Worm (Caenorhabditis elegans): ENCODE results near the gene drr-2.

Gene drr-2

DNA sequence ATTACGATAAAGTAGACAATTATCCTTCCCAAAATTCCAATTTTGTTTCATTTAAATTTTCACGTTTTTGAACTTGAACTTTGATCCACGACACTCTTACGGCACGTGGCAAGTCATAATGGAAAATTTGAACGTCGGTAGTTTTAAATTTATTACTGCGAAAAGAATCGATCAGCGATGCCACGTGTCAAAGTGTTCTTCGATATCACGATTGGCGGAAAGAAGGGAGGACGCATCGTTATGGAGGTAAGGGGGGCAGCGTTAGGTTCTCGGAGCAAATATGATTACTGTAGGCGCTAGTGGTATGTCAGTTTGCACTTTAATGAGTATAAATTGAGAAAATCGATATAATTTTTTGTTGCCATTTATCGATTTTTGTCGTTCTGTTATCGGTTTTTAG, 49.2 kb upstream of the drr-2 start, which contains the start of gene cyn-2:
Gene cyn-2 (plus strand): TSS at position 114 of the 400 bp plus-strand sequence.
- no peak for TF ChIP-seq snpc-4 (tag; optimal IDR thresholded peaks at IDR 0.05)
- peak; percentile 27 for TF ChIP-seq ceh-28 (tag; optimal IDR thresholded peaks at IDR 0.05)

DNA sequence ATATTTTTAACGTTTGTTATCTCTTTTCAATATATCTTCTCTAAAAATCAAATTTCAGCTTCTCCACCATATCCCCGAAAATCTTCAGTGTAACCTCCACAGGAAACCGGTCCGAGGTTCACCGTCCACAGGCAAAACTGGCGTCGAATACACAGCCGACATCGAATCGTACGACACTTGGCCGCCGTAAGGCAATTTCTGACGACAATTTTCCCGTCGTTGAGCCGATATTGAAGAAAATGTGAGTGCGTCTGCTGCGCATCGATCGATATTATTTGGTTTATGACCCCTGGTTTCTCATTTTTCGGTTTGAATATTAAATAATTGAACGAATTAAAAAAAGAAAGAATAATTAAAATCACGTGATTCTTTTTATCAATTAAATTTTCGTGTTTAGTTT, 43.8 kb upstream of the drr-2 start, which contains the start of gene cul-2:
Gene cul-2 (plus strand): TSS at position 59 of the 400 bp plus-strand sequence.
- TF ChIP-seq nhr-25 (tag; optimal IDR thresholded peaks at IDR 0.05), result peak; percentile 38
- no peak for TF ChIP-seq nhr-12 (tag; optimal IDR thresholded peaks at IDR 0.05)
- TF ChIP-seq nfya-1 (tag; optimal IDR thresholded peaks at IDR 0.05; ENCODE audit: insufficient read depth), result peak; percentile 36
- peak; percentile 35 for TF ChIP-seq pha-4 (tag; optimal IDR thresholded peaks at IDR 0.05)
- TF ChIP-seq hmg-11 (tag; optimal IDR thresholded peaks at IDR 0.05), result peak; percentile 60
- peak; percentile 10 for TF ChIP-seq ama-1 (optimal IDR thresholded peaks at IDR 0.05)
- peak; percentile 43 for TF ChIP-seq lin-15B (tag; optimal IDR thresholded peaks at IDR 0.05)
- TF ChIP-seq fkh-2 (tag; optimal IDR thresholded peaks at IDR 0.05), result no peak
- no peak for TF ChIP-seq pqm-1 (tag; optimal IDR thresholded peaks at IDR 0.05)
- peak; percentile 18 for TF ChIP-seq lin-39 (tag; optimal IDR thresholded peaks at IDR 0.05)
- no peak for TF ChIP-seq nhr-11 (tag; optimal IDR thresholded peaks at IDR 0.05)

DNA sequence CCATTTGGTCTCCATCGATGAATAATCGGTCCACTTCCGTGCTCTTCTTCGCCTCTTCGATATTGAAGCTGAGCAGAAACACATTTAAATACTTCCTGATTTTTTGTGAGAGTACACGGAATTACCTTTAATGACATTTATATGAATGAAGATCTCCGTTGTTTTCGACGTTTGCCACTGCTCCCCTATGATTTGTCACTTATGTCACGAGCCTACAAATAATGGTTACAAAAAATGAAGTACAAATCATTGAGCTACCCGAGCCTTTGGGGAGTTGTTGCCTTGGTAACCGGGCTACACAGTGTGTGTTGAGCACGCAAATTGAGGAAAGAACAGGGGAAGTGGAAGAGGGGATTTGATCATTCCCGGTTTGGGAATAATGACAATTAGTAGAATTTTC, 42.9 kb upstream of the drr-2 start, which contains the start of gene dyf-2:
Gene dyf-2 (minus strand): TSS at position 137 of the 400 bp plus-strand sequence.
- no peak for TF ChIP-seq ceh-28 (tag; optimal IDR thresholded peaks at IDR 0.05)
- TF ChIP-seq egl-27 (tag; optimal IDR thresholded peaks at IDR 0.05), result no peak
- TF ChIP-seq lsy-12 (tag; optimal IDR thresholded peaks at IDR 0.05), result no peak

DNA sequence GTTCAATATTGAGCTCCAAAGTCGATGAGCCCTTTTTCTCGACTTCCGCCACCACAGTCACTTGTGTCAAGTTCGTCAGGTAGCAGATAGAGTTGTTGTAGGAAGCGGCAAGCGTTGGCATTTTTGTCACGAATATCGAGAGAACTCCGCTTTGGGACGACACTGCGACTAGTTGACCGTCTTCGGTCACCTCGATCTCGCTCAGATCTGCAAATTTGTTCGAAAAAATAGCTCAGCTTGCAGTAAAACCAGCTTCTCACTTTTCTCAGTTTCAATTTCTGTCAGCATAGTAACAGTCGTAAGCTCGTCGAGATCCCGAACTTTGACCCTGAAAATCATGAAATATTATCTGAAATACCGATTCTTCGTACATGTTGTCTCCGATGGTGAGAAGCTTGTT, 40.9 kb upstream of the drr-2 start:
- TF ChIP-seq skn-1 (tag; optimal IDR thresholded peaks at IDR 0.05) (no peak), pqm-1 (tag; optimal IDR thresholded peaks at IDR 0.05) (no peak), elt-2 (tag; optimal IDR thresholded peaks at IDR 0.05) (no peak), nhr-43 (tag; optimal IDR thresholded peaks at IDR 0.05; ENCODE audit: poor library complexity, severe bottlenecking) (no peak), nhr-67 (tag; optimal IDR thresholded peaks at IDR 0.05) (no peak), ceh-82 (tag; optimal IDR thresholded peaks at IDR 0.05) (no peak), fos-1 (tag; optimal IDR thresholded peaks at IDR 0.05) (no peak), mml-1 (tag; optimal IDR thresholded peaks at IDR 0.05) (no peak), mdl-1 (tag; optimal IDR thresholded peaks at IDR 0.05) (no peak)

DNA sequence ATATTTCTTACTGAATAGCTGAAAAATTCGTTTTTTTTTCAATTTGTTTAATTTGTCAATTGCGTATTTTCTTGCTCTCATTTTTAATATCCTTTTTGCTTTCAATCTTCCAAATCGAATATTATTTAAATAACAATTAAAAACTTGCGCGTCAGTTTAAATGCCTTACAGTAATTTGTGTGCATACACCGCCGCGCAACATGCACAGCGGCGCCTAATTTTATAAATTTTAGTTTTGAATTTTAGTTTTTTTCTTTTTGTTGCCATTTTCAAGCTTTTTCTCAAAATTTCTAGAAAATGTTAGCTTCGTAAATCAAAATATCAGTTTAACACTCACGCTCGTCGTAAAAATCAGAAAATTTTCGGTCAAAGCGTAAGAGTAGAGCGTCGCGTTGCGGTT, 39.9 kb upstream of the drr-2 start:
- TF ChIP-seq ceh-16 (tag; optimal IDR thresholded peaks at IDR 0.05), result no peak
- TF ChIP-seq ztf-4 (tag; optimal IDR thresholded peaks at IDR 0.05), result no peak
- no peak for TF ChIP-seq zag-1 (tag; optimal IDR thresholded peaks at IDR 0.05)
- no peak for TF ChIP-seq nhr-67 (tag; optimal IDR thresholded peaks at IDR 0.05)
- no peak for TF ChIP-seq nhr-28 (tag; optimal IDR thresholded peaks at IDR 0.05)
- no peak for TF ChIP-seq ZK546.5 (tag; optimal IDR thresholded peaks at IDR 0.05)
- no peak for TF ChIP-seq elt-1 (tag; optimal IDR thresholded peaks at IDR 0.05)
- TF ChIP-seq eor-1 (tag; optimal IDR thresholded peaks at IDR 0.05), result no peak
- TF ChIP-seq daf-12 (tag; optimal IDR thresholded peaks at IDR 0.05), result no peak

DNA sequence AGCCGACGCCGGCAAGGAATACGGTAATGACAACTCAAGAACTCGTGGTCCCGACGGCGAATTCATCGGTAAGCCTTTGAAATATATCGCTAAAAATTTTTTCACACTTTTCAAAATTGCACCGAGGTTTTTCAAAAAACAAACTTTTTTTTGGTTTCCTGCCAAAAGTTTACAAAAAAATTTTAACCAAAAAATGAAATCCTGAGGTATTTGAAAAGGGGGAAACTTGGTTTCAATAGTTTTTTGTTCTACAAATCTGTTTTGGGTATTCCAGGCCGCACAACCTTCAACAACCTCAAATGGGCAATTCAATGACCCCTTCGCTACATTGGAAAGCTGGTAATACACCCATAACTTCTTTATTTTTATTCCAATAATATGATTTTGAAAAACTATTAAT, 38.6 kb upstream of the drr-2 start:
- TF ChIP-seq nhr-43 (tag; optimal IDR thresholded peaks at IDR 0.05; ENCODE audit: poor library complexity, severe bottlenecking) (no peak), nhr-25 (tag; optimal IDR thresholded peaks at IDR 0.05) (no peak), daf-12 (tag; optimal IDR thresholded peaks at IDR 0.05) (no peak), nhr-76 (tag; optimal IDR thresholded peaks at IDR 0.05) (no peak), lsy-12 (tag; optimal IDR thresholded peaks at IDR 0.05) (no peak), aly-2 (tag; optimal IDR thresholded peaks at IDR 0.05) (no peak), ceh-28 (tag; optimal IDR thresholded peaks at IDR 0.05) (no peak), jun-1 (tag; optimal IDR thresholded peaks at IDR 0.05) (no peak), R02D3.7 (tag; optimal IDR thresholded peaks at IDR 0.05) (no peak)
